Worm (Caenorhabditis elegans) whole organism, early embryonic: ENCODE results near the gene set-23.

ENCODE experiments used
- B0310.2 ChIP-seq: sonication (generic microtip); optimal IDR thresholded peaks from 2 replicates; lab custom pipeline; 2016; ENCODE audit warnings: mild to moderate bottlenecking, missing genetic modification characterization, missing compliant biosample characterization
- F13C5.2 ChIP-seq: sonication (generic microtip); optimal IDR thresholded peaks from 2 replicates; lab custom pipeline; 2017; ENCODE audit warnings: mild to moderate bottlenecking, missing genetic modification characterization, inconsistent platforms, missing compliant biosample characterization
- aly-1 ChIP-seq: sonication (generic microtip); optimal IDR thresholded peaks from 2 replicates; lab custom pipeline; 2016; ENCODE audit warnings: missing genetic modification characterization, missing compliant biosample characterization
- ama-1 ChIP-seq: fragments of 150-350 bp; optimal IDR thresholded peaks from 2 replicates; lab custom pipeline; 2014
- ceh-13 ChIP-seq: fragments of 200-800 bp; sonication (Bioruptor generic); optimal IDR thresholded peaks from 2 replicates; lab custom pipeline; 2018; ENCODE audit warnings: mild to moderate bottlenecking, missing genetic modification characterization, missing compliant biosample characterization
- ceh-36 ChIP-seq: sonication (generic microtip); optimal IDR thresholded peaks from 2 replicates; lab custom pipeline; 2016; ENCODE audit warnings: missing genetic modification characterization, inconsistent platforms, missing compliant biosample characterization
- ets-7 ChIP-seq: sonication (generic microtip); optimal IDR thresholded peaks from 2 replicates; lab custom pipeline; 2016; ENCODE audit warnings: missing genotype, missing genetic modification characterization, missing compliant biosample characterization
- flt-1 ChIP-seq: fragments of 200-800 bp; sonication (Bioruptor generic); IDR thresholded peaks from 2 replicates; pipeline ENCODE4 v1.3.6; 2022; ENCODE audit warnings: missing genetic modification characterization, missing compliant biosample characterization
- hmbx-1 ChIP-seq: sonication (generic microtip); optimal IDR thresholded peaks from 2 replicates; lab custom pipeline; 2016; ENCODE audit warnings: mild to moderate bottlenecking, missing genetic modification characterization, missing compliant biosample characterization
- hmg-4 ChIP-seq: fragments of 200-800 bp; sonication (Bioruptor generic); optimal IDR thresholded peaks from 2 replicates; lab custom pipeline; 2018; ENCODE audit warnings: mild to moderate bottlenecking, missing genetic modification characterization, missing compliant biosample characterization
- hnd-1 ChIP-seq: sonication (generic microtip); optimal IDR thresholded peaks from 2 replicates; lab custom pipeline; 2016; ENCODE audit warnings: missing genetic modification characterization, missing compliant biosample characterization
- pes-1 ChIP-seq: fragments of 200-800 bp; sonication (Bioruptor generic); IDR thresholded peaks from 2 replicates; pipeline ENCODE4 v1.3.6; 2022; ENCODE audit warnings: missing genetic modification reagents, missing genetic modification characterization, missing compliant biosample characterization
- scrt-1 ChIP-seq: fragments of 200-800 bp; sonication (Bioruptor generic); IDR thresholded peaks from 2 replicates; pipeline ENCODE4 v1.3.6; 2022; ENCODE audit warnings: missing genetic modification characterization, missing compliant biosample characterization
- sea-1 ChIP-seq: fragments of 200-800 bp; sonication (Bioruptor generic); conservative IDR thresholded peaks from 2 replicates; pipeline ENCODE4 v1.3.6; 2022; ENCODE audit warnings: missing genetic modification characterization, missing compliant biosample characterization
- tbx-11 ChIP-seq: fragments of 200-800 bp; sonication (Bioruptor generic); IDR thresholded peaks from 2 replicates; pipeline ENCODE4 v1.3.6; 2022; ENCODE audit warnings: missing genetic modification characterization, missing compliant biosample characterization
- tbx-37 ChIP-seq: fragments of 200-800 bp; sonication (Bioruptor generic); conservative IDR thresholded peaks from 2 replicates; pipeline ENCODE4 v1.3.6; 2022; ENCODE audit warnings: missing genetic modification reagents, missing genetic modification characterization, missing compliant biosample characterization
- tra-4 ChIP-seq: sonication (generic microtip); optimal IDR thresholded peaks from 2 replicates; lab custom pipeline; 2017; ENCODE audit warnings: missing genetic modification characterization, missing compliant biosample characterization

Gene set-23

DNA sequence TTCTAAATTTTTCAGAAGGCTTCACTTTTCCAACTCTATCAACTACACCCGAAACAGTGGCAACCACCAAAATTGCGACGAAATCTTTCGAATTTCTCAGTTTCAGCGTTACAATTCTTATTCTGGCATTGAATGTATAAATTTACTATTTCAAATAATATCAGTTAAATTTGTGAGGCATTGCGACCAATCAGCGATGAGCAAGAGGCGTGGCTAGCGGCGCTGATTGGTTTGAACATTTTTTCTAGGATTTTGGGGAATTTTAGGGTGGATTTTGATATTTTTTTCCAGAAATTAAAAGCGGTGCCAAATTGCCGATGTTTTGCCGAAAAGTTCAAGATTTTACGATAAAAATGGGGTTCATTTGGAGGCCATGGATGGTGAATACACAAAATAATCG, 33.9 kb upstream of the set-23 start:
- TF ChIP-seq scrt-1 (no peak), B0310.2 (tag; lab: Kevin White, UChicago) (no peak)

DNA sequence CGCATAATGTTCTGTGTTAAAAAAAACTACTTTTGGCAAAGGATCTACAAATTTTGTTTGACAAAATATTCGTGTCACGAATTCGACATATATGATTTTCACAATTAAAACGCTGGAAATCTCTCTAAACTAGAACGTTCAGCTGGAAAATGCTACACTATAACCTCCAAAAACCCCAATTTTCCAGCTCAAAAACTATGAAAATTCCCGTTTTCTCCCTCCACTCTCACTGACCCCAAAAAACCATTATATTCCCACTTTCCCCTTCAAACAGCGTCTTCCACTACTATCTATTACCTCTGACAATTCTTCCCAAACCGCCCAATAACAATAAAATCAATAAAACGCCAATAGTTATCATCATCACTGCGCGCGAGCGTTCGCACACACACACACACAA, 24.7 kb upstream of the set-23 start, which contains the start of gene Y41D4B.14:
Gene Y41D4B.14 (plus strand): TSS at position 301 of the 400 bp plus-strand sequence.
- TF ChIP-seq ceh-36 (tag; lab: Kevin White, UChicago) (no peak), ama-1 (no peak), sea-1 (GFP tag; lab: Robert Waterston, UW) (no peak), scrt-1 (no peak), hnd-1 (tag; lab: Kevin White, UChicago) (no peak), B0310.2 (tag; lab: Kevin White, UChicago) (no peak), tra-4 (tag; lab: Kevin White, UChicago) (no peak), aly-1 (no peak), F13C5.2 (tag; lab: Kevin White, UChicago) (no peak), tbx-11 (GFP tag; lab: Robert Waterston, UW) (no peak), flt-1 (GFP tag; lab: Robert Waterston, UW) (no peak), hmbx-1 (tag; lab: Kevin White, UChicago) (no peak), hmg-4 (GFP tag; lab: Kevin White, UChicago) (no peak), ets-7 (tag; lab: Kevin White, UChicago) (no peak), pes-1 (GFP tag; lab: Robert Waterston, UW) (no peak), ceh-13 (no peak), tbx-37 (GFP tag; lab: Robert Waterston, UW) (no peak)

DNA sequence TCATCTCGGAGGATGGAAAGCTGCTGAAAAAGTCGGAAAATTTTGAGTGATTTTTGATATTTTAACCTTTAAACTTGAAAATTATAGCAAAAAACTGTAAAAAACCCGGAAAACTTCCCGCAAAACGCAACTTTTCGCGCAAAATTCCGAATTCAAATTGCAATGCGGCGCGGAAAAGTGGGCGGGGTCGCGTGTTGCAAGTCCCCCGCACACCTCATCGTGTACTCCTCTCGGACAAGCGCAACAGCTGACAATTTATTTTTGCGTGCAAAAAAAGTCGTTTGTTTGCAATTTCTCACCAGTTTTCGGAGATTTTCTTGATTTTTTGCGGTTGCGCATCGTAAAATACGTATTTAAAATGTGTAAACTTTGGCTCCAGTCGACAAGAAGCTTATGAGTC, 5.7 kb upstream of the set-23 start, which contains the start of gene npp-8:
Gene npp-8 (minus strand): TSS at position 23 of the 400 bp plus-strand sequence.
- TF ChIP-seq ceh-13 (peak; percentile 58), tra-4 (tag; lab: Kevin White, UChicago) (peak; percentile 1), aly-1 (peak; percentile 8), hmbx-1 (tag; lab: Kevin White, UChicago) (peak; percentile 38), hnd-1 (tag; lab: Kevin White, UChicago) (peak; percentile 47), pes-1 (GFP tag; lab: Robert Waterston, UW) (peak; percentile 84), B0310.2 (tag; lab: Kevin White, UChicago) (peak; percentile 68), hmg-4 (GFP tag; lab: Kevin White, UChicago) (peak; percentile 82), ets-7 (tag; lab: Kevin White, UChicago) (peak; percentile 67), sea-1 (GFP tag; lab: Robert Waterston, UW) (peak; percentile 84), flt-1 (GFP tag; lab: Robert Waterston, UW) (peak; percentile 62), tbx-37 (GFP tag; lab: Robert Waterston, UW) (peak; percentile 58; the same call in 1 of the 2 replicates), ceh-36 (tag; lab: Kevin White, UChicago) (peak; percentile 85), ama-1 (no peak), tbx-11 (GFP tag; lab: Robert Waterston, UW) (peak; percentile 73; the same call in 1 of the 2 replicates), scrt-1 (peak; percentile 81), F13C5.2 (tag; lab: Kevin White, UChicago) (peak; percentile 97)

ce11 chrIV:1597018-1597417, 4.4 kb upstream of the set-23 start, which contains the start of gene ced-2:
ced-2 (plus strand) TSS chrIV:1597318.
- TF ChIP-seq aly-1 (no peak), sea-1 (GFP tag; lab: Robert Waterston, UW) (no peak), hmg-4 (GFP tag; lab: Kevin White, UChicago) (no peak), ceh-36 (tag; lab: Kevin White, UChicago) (no peak), flt-1 (GFP tag; lab: Robert Waterston, UW) (no peak), pes-1 (GFP tag; lab: Robert Waterston, UW) (no peak)

- TF ChIP-seq tra-4 (tag; lab: Kevin White, UChicago): no peak
- no peak for TF ChIP-seq B0310.2 (tag; lab: Kevin White, UChicago)
- no peak for TF ChIP-seq ceh-13
- TF ChIP-seq hnd-1 (tag; lab: Kevin White, UChicago): no peak
- no peak for TF ChIP-seq pes-1 (GFP tag; lab: Robert Waterston, UW)
- TF ChIP-seq aly-1: no peak
- no peak for TF ChIP-seq hmbx-1 (tag; lab: Kevin White, UChicago)
- TF ChIP-seq flt-1 (GFP tag; lab: Robert Waterston, UW): no peak
- TF ChIP-seq tbx-11 (GFP tag; lab: Robert Waterston, UW): no peak
- no peak for TF ChIP-seq tbx-37 (GFP tag; lab: Robert Waterston, UW)
Observed at ce11 chrIV:1600784-1601183, 673 bp upstream of the set-23 start.

DNA sequence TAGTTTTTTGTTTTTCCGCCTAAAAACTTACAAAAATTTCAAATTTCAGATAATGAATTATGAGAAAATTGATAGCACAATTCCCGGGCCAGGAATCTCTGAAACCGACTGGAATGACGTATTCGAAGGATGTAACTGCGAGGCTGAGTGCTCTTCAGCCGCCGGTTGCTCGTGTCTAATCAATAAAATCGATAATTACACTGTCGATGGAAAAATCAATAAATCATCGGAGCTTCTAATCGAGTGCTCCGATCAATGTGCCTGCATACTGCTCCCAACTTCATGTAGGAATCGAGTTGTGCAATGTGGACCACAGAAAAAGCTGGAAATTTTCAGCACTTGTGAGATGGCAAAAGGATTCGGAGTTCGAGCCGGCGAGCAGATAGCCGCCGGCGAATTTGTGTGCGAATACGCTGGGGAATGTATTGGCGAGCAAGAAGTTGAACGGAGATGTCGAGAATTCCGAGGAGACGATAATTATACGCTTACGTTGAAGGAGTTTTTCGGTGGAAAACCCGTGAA, 1.5 kb downstream of the set-23 start:
- TF ChIP-seq hnd-1 (tag; lab: Kevin White, UChicago) (no peak), flt-1 (GFP tag; lab: Robert Waterston, UW) (no peak), hmg-4 (GFP tag; lab: Kevin White, UChicago) (no peak), tbx-37 (GFP tag; lab: Robert Waterston, UW) (no peak), scrt-1 (no peak), tbx-11 (GFP tag; lab: Robert Waterston, UW) (no peak), hmbx-1 (tag; lab: Kevin White, UChicago) (no peak)

DNA sequence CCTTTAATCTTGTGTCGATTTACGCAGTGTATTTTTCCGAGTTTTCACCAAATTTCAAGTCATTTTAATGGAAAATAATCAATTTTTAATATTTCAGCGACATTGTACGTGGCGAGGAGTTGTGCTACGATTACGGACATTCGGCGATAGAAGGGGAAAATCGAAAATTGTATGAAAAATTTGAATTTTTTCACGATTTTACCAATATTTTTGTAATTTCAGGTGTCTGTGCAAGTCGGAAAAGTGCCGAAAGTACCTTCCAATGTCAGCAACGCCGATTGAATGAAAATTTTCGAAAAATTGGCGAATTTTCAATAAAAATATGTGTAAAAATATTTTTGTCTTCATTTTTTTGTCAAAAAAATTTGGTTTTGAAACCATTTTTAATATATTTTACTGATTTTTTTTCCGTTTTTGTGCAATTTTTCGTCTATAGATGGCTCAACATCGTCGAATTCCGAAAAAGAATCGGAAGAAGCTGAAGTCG, 3.9 kb downstream of the set-23 start, which contains the start of gene Y41D4B.11:
Gene Y41D4B.11 (plus strand): TSS at position 437 of the 487 bp plus-strand sequence.
- TF ChIP-seq ceh-13: no peak
- TF ChIP-seq F13C5.2 (tag; lab: Kevin White, UChicago): no peak
- no peak for TF ChIP-seq hnd-1 (tag; lab: Kevin White, UChicago)
- no peak for TF ChIP-seq ama-1
- no peak for TF ChIP-seq tra-4 (tag; lab: Kevin White, UChicago)
- no peak for TF ChIP-seq B0310.2 (tag; lab: Kevin White, UChicago)
- TF ChIP-seq ets-7 (tag; lab: Kevin White, UChicago): no peak
- no peak for TF ChIP-seq ceh-36 (tag; lab: Kevin White, UChicago)
